Fruit fly (Drosophila melanogaster) whole organism, pupa: Measurements from ENCODE around the gene Uro.

Experiments used
- CG10348 ChIP-seq: fragments of 200-800 bp; sonication (Bioruptor generic); IDR thresholded peaks from 2 replicates; pipeline ENCODE4 v1.3.6; 2022; ENCODE audit warnings: missing biosample characterization, missing genetic modification characterization
- CG12605 ChIP-seq: fragments of 200-800 bp; sonication (Bioruptor generic); IDR thresholded peaks from 2 replicates; pipeline ENCODE4 v1.3.6; 2022; ENCODE audit warnings: missing biosample characterization, missing genetic modification characterization
- CG13204 ChIP-seq: fragments of 200-800 bp; sonication (Bioruptor generic); optimal IDR thresholded peaks from 2 replicates; lab custom pipeline; 2018; ENCODE audit warnings: missing biosample characterization, mild to moderate bottlenecking, missing genetic modification characterization, moderate library complexity
- CG14655 ChIP-seq: fragments of 200-800 bp; sonication (Bioruptor generic); optimal IDR thresholded peaks from 3 replicates; lab custom pipeline; 2017; ENCODE audit warnings: mild to moderate bottlenecking, missing biosample characterization, missing genetic modification reagents, missing genetic modification characterization
- CG15710 ChIP-seq: fragments of 200-800 bp; sonication (Bioruptor generic); optimal IDR thresholded peaks from 2 replicates; lab custom pipeline; 2018; ENCODE audit warnings: missing biosample characterization, mild to moderate bottlenecking, missing genetic modification characterization, moderate library complexity
- CG17806 ChIP-seq: fragments of 200-800 bp; sonication (Bioruptor generic); optimal IDR thresholded peaks from 2 replicates; lab custom pipeline; 2018; ENCODE audit warnings: missing biosample characterization, mild to moderate bottlenecking, missing genetic modification characterization, moderate library complexity
- CG32121 ChIP-seq: fragments of 200-800 bp; sonication (Bioruptor generic); IDR thresholded peaks from 2 replicates; pipeline ENCODE4 v1.3.6; 2022; ENCODE audit warnings: missing biosample characterization, missing genetic modification characterization
- CG34367 ChIP-seq: fragments of 200-800 bp; sonication (Bioruptor generic); optimal IDR thresholded peaks from 2 replicates; lab custom pipeline; 2018; ENCODE audit warnings: missing biosample characterization, mild to moderate bottlenecking, missing genetic modification characterization
- CG4496 ChIP-seq: fragments of 200-800 bp; sonication (Bioruptor generic); IDR thresholded peaks from 3 replicates; pipeline ENCODE4 v1.3.6; 2022; ENCODE audit warnings: missing biosample characterization, missing genetic modification characterization
- CG8159 ChIP-seq: fragments of 200-800 bp; sonication (Bioruptor generic); optimal IDR thresholded peaks from 3 replicates; lab custom pipeline; 2018; ENCODE audit warnings: missing biosample characterization, mild to moderate bottlenecking, missing genetic modification characterization, moderate library complexity
- CG8301 ChIP-seq: fragments of 200-800 bp; sonication (Bioruptor generic); optimal IDR thresholded peaks from 2 replicates; lab custom pipeline; 2018; ENCODE audit warnings: missing biosample characterization, mild to moderate bottlenecking, missing genetic modification characterization
- CG9948 ChIP-seq: fragments of 200-800 bp; sonication (Bioruptor generic); optimal IDR thresholded peaks from 2 replicates; lab custom pipeline; 2018; ENCODE audit warnings: missing biosample characterization, mild to moderate bottlenecking, missing genetic modification characterization, moderate library complexity
- D1 ChIP-seq: fragments of 200-800 bp; sonication (Bioruptor generic); optimal IDR thresholded peaks from 2 replicates; lab custom pipeline; 2018; ENCODE audit warnings: missing biosample characterization, mild to moderate bottlenecking, missing genetic modification characterization, moderate library complexity
- EcR ChIP-seq: fragments of 200-800 bp; sonication (Bioruptor generic); optimal IDR thresholded peaks from 3 replicates; lab custom pipeline; 2019; ENCODE audit warnings: missing biosample characterization, missing genetic modification characterization, mild to moderate bottlenecking, moderate library complexity, missing genetic modification reagents
- Ets98B ChIP-seq: fragments of 200-800 bp; sonication (Bioruptor generic); IDR thresholded peaks from 2 replicates; pipeline ENCODE4 v1.3.6; 2022; ENCODE audit warnings: missing biosample characterization, missing genetic modification characterization
- Pif1A ChIP-seq: fragments of 200-800 bp; sonication (Bioruptor generic); optimal IDR thresholded peaks from 3 replicates; lab custom pipeline; 2016; ENCODE audit warnings: missing biosample characterization, missing genetic modification characterization
- Pif1B ChIP-seq: fragments of 200-800 bp; sonication (Bioruptor generic); optimal IDR thresholded peaks from 3 replicates; lab custom pipeline; 2016; ENCODE audit warnings: missing biosample characterization, missing genetic modification characterization
- Snoo ChIP-seq: fragments of 200-800 bp; sonication (Bioruptor generic); optimal IDR thresholded peaks from 3 replicates; lab custom pipeline; 2017; ENCODE audit warnings: missing biosample characterization, mild to moderate bottlenecking, missing genetic modification characterization, inconsistent platforms
- fd96Ca ChIP-seq: fragments of 200-800 bp; sonication (Bioruptor generic); IDR thresholded peaks from 3 replicates; pipeline ENCODE4 v1.3.6; 2022; ENCODE audit warnings: missing biosample characterization, missing genetic modification characterization
- gl ChIP-seq: fragments of 200-800 bp; sonication (Bioruptor generic); optimal IDR thresholded peaks from 2 replicates; lab custom pipeline; 2018; ENCODE audit warnings: missing biosample characterization, mild to moderate bottlenecking, missing genetic modification characterization
- rn ChIP-seq: fragments of 200-800 bp; sonication (Bioruptor generic); IDR thresholded peaks from 2 replicates; pipeline ENCODE4 v1.3.6; 2022; ENCODE audit warnings: missing biosample characterization, missing genetic modification characterization

Uro gene

DNA sequence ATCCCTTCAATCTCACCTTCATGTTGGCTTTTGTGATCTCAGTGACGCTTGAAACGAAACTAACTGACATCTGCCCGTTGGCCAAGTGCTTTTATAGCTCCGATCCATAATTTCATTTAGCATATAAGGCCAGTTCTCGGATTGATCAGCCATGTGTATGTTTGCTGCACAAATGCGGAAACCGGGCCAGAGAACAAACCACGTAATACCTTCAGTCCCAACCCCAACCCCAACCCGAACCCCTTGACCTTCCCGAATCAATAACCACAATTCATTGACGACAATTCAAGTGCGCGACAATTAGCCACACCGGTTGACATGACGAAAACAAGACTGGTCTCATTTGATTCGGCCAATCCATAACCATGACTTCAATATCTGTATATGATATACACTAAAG lies 26.8 kb upstream of the Uro start, which contains the start of gene CG7203:
Gene CG7203, minus strand, starts transcription at position 101 of the 400 bp plus-strand sequence.
- TF ChIP-seq CG9948 (tag; lab: Kevin White, UChicago) (no peak), EcR (no peak), Pif1A (GFP tag; lab: Kevin White, UChicago) (no peak), CG14655 (GFP tag; lab: Kevin White, UChicago) (no peak), fd96Ca (GFP tag; lab: Robert Waterston, UW) (no peak), CG8301 (no peak), D1 (tag; lab: Kevin White, UChicago) (no peak), CG17806 (tag; lab: Kevin White, UChicago) (no peak), CG10348 (GFP tag; lab: Robert Waterston, UW) (no peak), CG32121 (GFP tag; lab: Robert Waterston, UW) (no peak), CG13204 (GFP tag; lab: Kevin White, UChicago) (no peak), gl (tag; lab: Kevin White, UChicago) (no peak), Snoo (tag; lab: Kevin White, UChicago) (no peak), Ets98B (no peak), CG8159 (tag; lab: Kevin White, UChicago) (no peak), Pif1B (GFP tag; lab: Kevin White, UChicago) (no peak), CG34367 (no peak)
- TF ChIP-seq, all 21 proteins: peak for 0

dm6 chr2L:7753874-7754273 lies 26.0 kb upstream of the Uro start, which contains the start of gene CG46025:
TSS of gene CG46025 (plus strand) at chr2L:7754174.
- TF ChIP-seq CG14655 (GFP tag; lab: Kevin White, UChicago) (no peak), CG8301 (no peak), CG13204 (GFP tag; lab: Kevin White, UChicago) (no peak), fd96Ca (GFP tag; lab: Robert Waterston, UW) (no peak), rn (GFP tag; lab: Robert Waterston, UW) (no peak), CG9948 (tag; lab: Kevin White, UChicago) (no peak)

DNA sequence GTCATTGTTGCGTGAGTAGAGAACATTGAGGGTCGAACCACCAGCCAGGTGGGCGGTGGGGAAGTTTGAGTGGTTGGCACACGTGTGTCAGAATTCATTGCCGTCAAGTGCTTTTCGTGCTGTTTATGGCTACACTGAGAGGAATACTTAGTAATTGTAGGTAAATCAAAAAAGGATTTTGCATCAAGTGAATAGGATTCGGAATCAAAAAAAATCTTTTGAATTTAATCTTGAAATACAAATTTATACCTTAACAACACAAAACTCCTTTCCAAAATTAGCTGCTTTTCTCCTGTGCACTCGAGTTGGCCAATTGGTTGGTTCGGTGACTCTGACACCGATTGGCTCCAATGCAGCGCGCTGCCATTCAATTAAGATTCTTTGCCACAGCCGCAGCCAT lies 25.3 kb upstream of the Uro start:
- TF ChIP-seq gl (tag; lab: Kevin White, UChicago): no peak
- TF ChIP-seq CG4496 (GFP tag; lab: Robert Waterston, UW): peak; percentile 70; the same call in 2 of the 3 replicates
- TF ChIP-seq rn (GFP tag; lab: Robert Waterston, UW): no peak
- TF ChIP-seq CG17806 (tag; lab: Kevin White, UChicago): peak; percentile 27
- TF ChIP-seq CG14655 (GFP tag; lab: Kevin White, UChicago): peak; percentile 31
- TF ChIP-seq CG32121 (GFP tag; lab: Robert Waterston, UW): peak; percentile 53; the same call in 1 of the 2 replicates
- TF ChIP-seq fd96Ca (GFP tag; lab: Robert Waterston, UW): peak; percentile 69; the same call in 2 of the 3 replicates
- TF ChIP-seq CG13204 (GFP tag; lab: Kevin White, UChicago): no peak
- no peak for TF ChIP-seq Snoo (tag; lab: Kevin White, UChicago)
- TF ChIP-seq CG8301: peak; percentile 43
- TF ChIP-seq Ets98B: peak; percentile 53
- TF ChIP-seq Pif1B (GFP tag; lab: Kevin White, UChicago): no peak
- peak; percentile 25 for TF ChIP-seq CG8159 (tag; lab: Kevin White, UChicago)
- TF ChIP-seq CG9948 (tag; lab: Kevin White, UChicago): peak; percentile 5
- no peak for TF ChIP-seq CG10348 (GFP tag; lab: Robert Waterston, UW)
- no peak for TF ChIP-seq CG34367
- no peak for TF ChIP-seq D1 (tag; lab: Kevin White, UChicago)
- no peak for TF ChIP-seq Pif1A (GFP tag; lab: Kevin White, UChicago)
- no peak for TF ChIP-seq CG12605 (GFP tag; lab: Robert Waterston, UW)
- TF ChIP-seq EcR: no peak
- TF ChIP-seq CG15710: no peak

DNA sequence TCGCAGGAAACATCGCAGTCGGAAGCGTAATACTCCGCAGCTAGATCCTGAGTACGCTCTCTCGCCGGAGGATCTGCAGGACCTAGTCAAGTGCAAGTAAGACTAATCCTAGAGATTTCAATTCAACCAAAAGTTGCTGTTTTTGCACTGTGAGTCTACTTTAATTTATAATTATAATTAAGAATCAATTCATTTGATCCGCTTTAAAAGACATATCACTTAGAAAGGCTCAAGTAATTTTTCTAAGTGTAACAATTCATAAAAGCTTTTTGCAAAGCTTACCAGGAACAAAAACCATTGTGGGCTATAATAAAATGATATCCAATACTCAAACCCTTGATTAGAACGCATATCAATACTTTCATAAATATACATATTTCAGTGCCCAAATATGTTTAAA lies 23.1 kb upstream of the Uro start:
- no peak for TF ChIP-seq Pif1A (GFP tag; lab: Kevin White, UChicago)
- peak; percentile 51; the same call in 2 of the 3 replicates for TF ChIP-seq CG4496 (GFP tag; lab: Robert Waterston, UW)
- peak; percentile 2 for TF ChIP-seq CG8159 (tag; lab: Kevin White, UChicago)

dm6 chr2L:7767328-7767727 lies 12.6 kb upstream of the Uro start, which contains the start of gene CG7191:
TSS of gene CG7191 (plus strand) at chr2L:7767628.
- TF ChIP-seq rn (GFP tag; lab: Robert Waterston, UW) (no peak), CG34367 (no peak), CG17806 (tag; lab: Kevin White, UChicago) (no peak), CG8159 (tag; lab: Kevin White, UChicago) (no peak), Pif1A (GFP tag; lab: Kevin White, UChicago) (no peak), CG8301 (no peak), fd96Ca (GFP tag; lab: Robert Waterston, UW) (no peak), CG32121 (GFP tag; lab: Robert Waterston, UW) (no peak), CG14655 (GFP tag; lab: Kevin White, UChicago) (no peak), CG13204 (GFP tag; lab: Kevin White, UChicago) (no peak), CG9948 (tag; lab: Kevin White, UChicago) (no peak), Ets98B (no peak), CG4496 (GFP tag; lab: Robert Waterston, UW) (no peak)

DNA sequence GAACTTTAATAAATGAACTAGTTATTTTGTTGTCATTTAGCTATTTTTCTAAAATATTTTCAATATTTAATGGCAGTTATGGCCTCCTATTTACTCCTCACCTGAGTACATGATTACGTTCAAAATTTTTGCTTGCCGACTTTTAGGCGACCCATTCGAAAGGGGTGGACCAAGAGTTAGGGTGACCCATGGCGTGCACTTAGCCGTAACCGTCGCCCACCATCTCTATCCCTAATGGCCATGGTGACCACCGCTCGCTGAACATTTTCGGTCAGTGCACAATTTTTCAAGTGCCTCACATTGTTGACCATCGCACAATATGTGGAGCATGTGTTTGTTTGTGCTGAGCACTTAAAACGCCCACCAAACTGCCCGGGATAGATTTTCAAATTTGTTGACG lies 8.0 kb upstream of the Uro start:
- TF ChIP-seq CG8159 (tag; lab: Kevin White, UChicago): peak; percentile 81
- TF ChIP-seq CG17806 (tag; lab: Kevin White, UChicago): no peak
